Worm (Caenorhabditis elegans) whole organism, L2 larva: ENCODE results near the gene Y105C5B.9.

Experiments used
- Y55F3AM.14 ChIP-seq: fragments of 200-800 bp; sonication (Bioruptor generic); optimal IDR thresholded peaks from 2 replicates; lab custom pipeline; 2018; ENCODE audit warnings: mild to moderate bottlenecking, missing genetic modification characterization, missing compliant biosample characterization
- aly-2 ChIP-seq: fragments of 150-350 bp; optimal IDR thresholded peaks from 2 replicates; lab custom pipeline; 2014; ENCODE audit warnings: missing biosample characterization, missing genetic modification characterization
- ceh-82 ChIP-seq: fragments of 150-350 bp; optimal IDR thresholded peaks from 2 replicates; lab custom pipeline; 2014; ENCODE audit warnings: missing biosample characterization, missing genetic modification characterization
- elt-3 ChIP-seq: sonication (generic microtip); optimal IDR thresholded peaks from 2 replicates; lab custom pipeline; 2017; ENCODE audit warnings: missing biosample characterization, missing genetic modification characterization
- nhr-11 ChIP-seq: fragments of 150-350 bp; optimal IDR thresholded peaks from 2 replicates; lab custom pipeline; 2014; ENCODE audit warnings: missing biosample characterization, missing genetic modification characterization
- nhr-129 ChIP-seq: fragments of 150-350 bp; optimal IDR thresholded peaks from 2 replicates; lab custom pipeline; 2014; ENCODE audit warnings: missing biosample characterization, missing genetic modification characterization
- nhr-25 ChIP-seq: fragments of 150-350 bp; sonication (generic microtip); optimal IDR thresholded peaks from 3 replicates; lab custom pipeline; 2014; ENCODE audit warnings: missing biosample characterization, missing genetic modification characterization
- nhr-77 ChIP-seq: fragments of 150-350 bp; optimal IDR thresholded peaks from 2 replicates; lab custom pipeline; 2014; ENCODE audit warnings: missing biosample characterization, missing genetic modification characterization
- peb-1 ChIP-seq: fragments of 150-350 bp; optimal IDR thresholded peaks from 2 replicates; lab custom pipeline; 2014; ENCODE audit warnings: missing biosample characterization, missing genetic modification characterization
- unc-55 ChIP-seq: fragments of 150-350 bp; sonication (generic microtip); optimal IDR thresholded peaks from 3 replicates; lab custom pipeline; 2014; ENCODE audit warnings: missing biosample characterization, missing genetic modification reagents, missing genetic modification characterization
- unc-62 ChIP-seq: fragments of 150-350 bp; optimal IDR thresholded peaks from 2 replicates; lab custom pipeline; 2014; ENCODE audit warnings: missing biosample characterization, missing genetic modification reagents, missing genetic modification characterization
- zag-1 ChIP-seq: fragments of 150-350 bp; optimal IDR thresholded peaks from 2 replicates; lab custom pipeline; 2014; ENCODE audit warnings: missing biosample characterization, missing genetic modification characterization

- TF ChIP-seq Y55F3AM.14 (GFP tag; lab: Kevin White, UChicago) (no peak), elt-3 (no peak), nhr-129 (tag; lab: Kevin White, UChicago) (no peak), nhr-25 (no peak), peb-1 (tag; lab: Kevin White, UChicago) (no peak), zag-1 (tag; lab: Kevin White, UChicago) (no peak), nhr-77 (tag; lab: Kevin White, UChicago) (no peak), unc-62 (no peak), aly-2 (tag; lab: Kevin White, UChicago) (no peak), ceh-82 (tag; lab: Kevin White, UChicago) (no peak), nhr-11 (tag; lab: Kevin White, UChicago) (no peak), unc-55 (no peak)
These were observed 313 bp downstream of the Y105C5B.9 start for ce11 chrIV:15930694-15931093.
